Worm (Caenorhabditis elegans): ENCODE data around the gene W03H9.1.

- no peak for TF ChIP-seq Y22D7AL.16 (tag; optimal IDR thresholded peaks at IDR 0.05)
- TF ChIP-seq zip-5 (tag; optimal IDR thresholded peaks at IDR 0.05), result no peak
- no peak for TF ChIP-seq lim-6 (tag; optimal IDR thresholded peaks at IDR 0.05)
- TF ChIP-seq ceh-18 (tag; optimal IDR thresholded peaks at IDR 0.05), result no peak
- no peak for TF ChIP-seq pha-2 (tag; optimal IDR thresholded peaks at IDR 0.05)
- TF ChIP-seq elt-2 (tag; optimal IDR thresholded peaks at IDR 0.05), result no peak
- TF ChIP-seq ceh-22 (tag; optimal IDR thresholded peaks at IDR 0.05), result no peak
- TF ChIP-seq fkh-6 (tag; optimal IDR thresholded peaks at IDR 0.05), result no peak
- TF ChIP-seq dmd-4 (tag; optimal IDR thresholded peaks at IDR 0.05; ENCODE audit: borderline replicate concordance), result no peak
- TF ChIP-seq pqm-1 (tag; optimal IDR thresholded peaks at IDR 0.05), result no peak
Measured at ce11 chrII:14173176-14173575, 23.2 kb upstream of the W03H9.1 start.
